Worm (Caenorhabditis elegans) whole organism, L1 larva: ENCODE data around the gene D1054.18.
A peak's percentile ranks its signal among the peaks of the same experiment; 100 is the strongest.

Experiments used
- Y116A8C.19 ChIP-seq: sonication (generic microtip); optimal IDR thresholded peaks from 2 replicates; lab custom pipeline; 2016; ENCODE audit warnings: missing compliant biosample characterization, missing genetic modification characterization, borderline replicate concordance
- blmp-1 ChIP-seq: fragments of 150-350 bp; optimal IDR thresholded peaks from 2 replicates; lab custom pipeline; 2014; ENCODE audit warnings: missing biosample characterization, missing genetic modification characterization
- ceh-8 ChIP-seq: fragments of 200-800 bp; sonication (Bioruptor generic); optimal IDR thresholded peaks from 2 replicates; lab custom pipeline; 2018; ENCODE audit warnings: mild to moderate bottlenecking, missing genetic modification characterization, moderate library complexity, missing compliant biosample characterization
- ceh-88 ChIP-seq: fragments of 200-800 bp; sonication (Bioruptor generic); IDR thresholded peaks from 2 replicates; pipeline ENCODE4 v1.3.6; 2022; ENCODE audit warnings: missing genetic modification characterization, missing compliant biosample characterization
- dpl-1 ChIP-seq, 3 experiments: fragments of 150-350 bp in 2 of 3; sonication (generic microtip) in 1 of 3; optimal IDR thresholded peaks; 2 replicates each; lab custom pipeline; 2014 to 2017; ENCODE audit warnings: missing biosample characterization in 3 of 3, missing genetic modification characterization in 3 of 3, missing genetic modification reagents in 3 of 3
- efl-1 ChIP-seq, 4 experiments: fragments of 150-350 bp; optimal IDR thresholded peaks in 3 of 4; peaks in 1 of 4; 1 replicate in 1 of 4; 2 replicates in 3 of 4; lab custom pipeline; 2014; ENCODE audit warnings: missing biosample characterization in 2 of 4, missing genetic modification characterization in 2 of 4, missing genetic modification reagents in 2 of 4
- efl-3 ChIP-seq: fragments of 200-800 bp; sonication (Bioruptor generic); optimal IDR thresholded peaks from 2 replicates; lab custom pipeline; 2018; ENCODE audit warnings: mild to moderate bottlenecking, missing genetic modification characterization, missing compliant biosample characterization
- egl-13 ChIP-seq: sonication (generic microtip); optimal IDR thresholded peaks from 2 replicates; lab custom pipeline; 2016; ENCODE audit warnings: missing genotype, missing genetic modification reagents, missing genetic modification characterization, missing compliant biosample characterization
- egl-27 ChIP-seq, 2 experiments: fragments of 150-350 bp in 1 of 2; sonication (generic microtip); optimal IDR thresholded peaks; 3 replicates each; lab custom pipeline; 2017 to 2018; ENCODE audit warnings: missing biosample characterization in 2 of 2, missing genetic modification characterization in 2 of 2, missing genetic modification reagents in 2 of 2
- elt-2 ChIP-seq: sonication (generic microtip); optimal IDR thresholded peaks from 2 replicates; lab custom pipeline; 2016; ENCODE audit warnings: missing genetic modification characterization, mild to moderate bottlenecking, inconsistent platforms, missing compliant biosample characterization, missing genetic modification reagents
- elt-3 ChIP-seq, 6 experiments: fragments of 150-350 bp in 1 of 6; sonication (generic microtip); optimal IDR thresholded peaks; 2 replicates each; lab custom pipeline; 2017 to 2018; ENCODE audit warnings: missing biosample characterization in 6 of 6, missing genetic modification characterization in 6 of 6, inconsistent platforms in 1 of 6
- hpl-2 ChIP-seq: fragments of 150-350 bp; optimal IDR thresholded peaks from 2 replicates; lab custom pipeline; 2014; ENCODE audit warnings: missing biosample characterization, missing genetic modification reagents, missing genetic modification characterization
- irx-1 ChIP-seq: sonication (generic microtip); optimal IDR thresholded peaks from 2 replicates; lab custom pipeline; 2016; ENCODE audit warnings: missing genetic modification characterization, missing compliant biosample characterization
- lin-14 ChIP-seq: fragments of 200-800 bp; sonication (Bioruptor generic); optimal IDR thresholded peaks from 2 replicates; lab custom pipeline; 2018; ENCODE audit warnings: mild to moderate bottlenecking, missing genetic modification characterization, moderate library complexity, missing compliant biosample characterization
- lin-35 ChIP-seq, 2 experiments: fragments of 150-350 bp; optimal IDR thresholded peaks; 2 replicates each; lab custom pipeline; 2014; ENCODE audit warnings: missing biosample characterization in 2 of 2, missing genetic modification characterization in 2 of 2, missing genetic modification reagents in 2 of 2
- lin-39 ChIP-seq: fragments of 150-350 bp; optimal IDR thresholded peaks from 2 replicates; lab custom pipeline; 2014; ENCODE audit warnings: missing biosample characterization, missing genetic modification reagents, missing genetic modification characterization
- mab-9 ChIP-seq: fragments of 200-800 bp; sonication (Bioruptor generic); IDR thresholded peaks from 2 replicates; pipeline ENCODE4 v1.3.6; 2022; ENCODE audit warnings: missing genetic modification reagents, missing genetic modification characterization, missing compliant biosample characterization
- mdl-1 ChIP-seq, 2 experiments: fragments of 150-350 bp; optimal IDR thresholded peaks; 2 replicates each; lab custom pipeline; 2014 to 2017; ENCODE audit warnings: missing biosample characterization in 2 of 2, missing genetic modification characterization in 2 of 2, inconsistent platforms in 1 of 2
- nhr-20 ChIP-seq: sonication (generic microtip); optimal IDR thresholded peaks from 2 replicates; lab custom pipeline; 2016; ENCODE audit warnings: mild to moderate bottlenecking, missing genetic modification characterization, missing compliant biosample characterization
- nhr-71 ChIP-seq: sonication (generic microtip); optimal IDR thresholded peaks from 2 replicates; lab custom pipeline; 2016; ENCODE audit warnings: mild to moderate bottlenecking, missing genetic modification characterization, moderate library complexity, missing compliant biosample characterization
- nhr-76 ChIP-seq: sonication (generic microtip); optimal IDR thresholded peaks from 2 replicates; lab custom pipeline; 2017; ENCODE audit warnings: missing biosample characterization, missing genetic modification characterization
- nhr-84 ChIP-seq: sonication (generic microtip); optimal IDR thresholded peaks from 2 replicates; lab custom pipeline; 2017; ENCODE audit warnings: missing biosample characterization, missing genetic modification characterization
- nhr-85 ChIP-seq: sonication (generic microtip); peaks from one replicate; lab custom pipeline; 2016; ENCODE audit warnings: missing genetic modification characterization, inconsistent platforms, missing compliant biosample characterization
- nhr-90 ChIP-seq: sonication (generic microtip); optimal IDR thresholded peaks from 2 replicates; lab custom pipeline; 2016; ENCODE audit warnings: mild to moderate bottlenecking, missing genetic modification characterization, missing compliant biosample characterization; ENCODE audit not compliant: poor library complexity
- pag-3 ChIP-seq: sonication (generic microtip); optimal IDR thresholded peaks from 2 replicates; lab custom pipeline; 2017; ENCODE audit warnings: missing genetic modification characterization, mild to moderate bottlenecking, missing compliant biosample characterization, antibody characterized with exemption, borderline replicate concordance; ENCODE audit not compliant: insufficient read depth
- pax-3 ChIP-seq: fragments of 200-800 bp; sonication (Bioruptor generic); optimal IDR thresholded peaks from 2 replicates; lab custom pipeline; 2018; ENCODE audit warnings: mild to moderate bottlenecking, missing genetic modification characterization, moderate library complexity, missing compliant biosample characterization
- pqm-1 ChIP-seq: sonication (generic microtip); optimal IDR thresholded peaks from 3 replicates; lab custom pipeline; 2017; ENCODE audit warnings: missing biosample characterization, missing genetic modification characterization
- rnt-1 ChIP-seq: sonication (generic microtip); optimal IDR thresholded peaks from 2 replicates; lab custom pipeline; 2016; ENCODE audit warnings: mild to moderate bottlenecking, missing genetic modification characterization, moderate library complexity, missing compliant biosample characterization
- sox-4 ChIP-seq: sonication (generic microtip); optimal IDR thresholded peaks from 2 replicates; lab custom pipeline; 2016; ENCODE audit warnings: missing genetic modification characterization, missing compliant biosample characterization
- sup-37 ChIP-seq: fragments of 200-800 bp; sonication (Bioruptor generic); optimal IDR thresholded peaks from 2 replicates; lab custom pipeline; 2018; ENCODE audit warnings: mild to moderate bottlenecking, missing genetic modification characterization, missing compliant biosample characterization
- swsn-7 ChIP-seq: sonication (generic microtip); optimal IDR thresholded peaks from 2 replicates; lab custom pipeline; 2016; ENCODE audit warnings: missing genetic modification characterization, missing compliant biosample characterization
- tbx-2 ChIP-seq: sonication (generic microtip); optimal IDR thresholded peaks from 2 replicates; lab custom pipeline; 2016; ENCODE audit warnings: missing genetic modification characterization, missing compliant biosample characterization
- tlp-1 ChIP-seq: fragments of 150-350 bp; optimal IDR thresholded peaks from 2 replicates; lab custom pipeline; 2014; ENCODE audit warnings: missing biosample characterization, missing genetic modification characterization
- unc-130 ChIP-seq: fragments of 150-350 bp; optimal IDR thresholded peaks from 2 replicates; lab custom pipeline; 2017; ENCODE audit warnings: missing biosample characterization, missing genetic modification characterization, inconsistent platforms
- unc-62 ChIP-seq: fragments of 150-350 bp; optimal IDR thresholded peaks from 2 replicates; lab custom pipeline; 2014; ENCODE audit warnings: missing biosample characterization, missing genetic modification reagents, missing genetic modification characterization
- unc-86 ChIP-seq: sonication (generic microtip); optimal IDR thresholded peaks from 2 replicates; lab custom pipeline; 2016; ENCODE audit warnings: missing genetic modification characterization, missing compliant biosample characterization
- unc-98 ChIP-seq: fragments of 200-800 bp; sonication (Bioruptor generic); IDR thresholded peaks from 2 replicates; pipeline ENCODE4 v1.3.6; 2022; ENCODE audit warnings: missing genetic modification characterization, missing compliant biosample characterization

Gene D1054.18

ce11 chrV:10801154-10801553, at the start of gene D1054.18:
Gene D1054.18, minus strand, starts transcription at chrV:10801198.
- no peak for TF ChIP-seq nhr-76 (tag; lab: Kevin White, UChicago)
- TF ChIP-seq hpl-2 (GFP tag; lab: Kevin White, UChicago): no peak
- no peak for TF ChIP-seq unc-62 (GFP tag; lab: Kevin White, UChicago)
- TF ChIP-seq lin-35 (GFP tag; optimal IDR thresholded peaks at IDR 0.05; lab: Kevin White, UChicago): peak in 1 of 2 experiments; percentile 28
- peak; percentile 12 for TF ChIP-seq nhr-90 (tag; lab: Kevin White, UChicago)
- TF ChIP-seq nhr-20 (tag; lab: Kevin White, UChicago): peak; percentile 0
- peak in 1 of 2 experiments; percentile 15 for TF ChIP-seq mdl-1 (tag; optimal IDR thresholded peaks at IDR 0.05; lab: Kevin White, UChicago)
- no peak for TF ChIP-seq efl-3 (GFP tag; lab: Kevin White, UChicago)
- no peak for TF ChIP-seq sox-4 (tag; lab: Kevin White, UChicago)
- TF ChIP-seq swsn-7: no peak
- no peak for TF ChIP-seq blmp-1 (tag; lab: Kevin White, UChicago)
- TF ChIP-seq pqm-1 (tag; lab: Kevin White, UChicago): peak; percentile 59
- no peak for TF ChIP-seq efl-1 (optimal IDR thresholded peaks at IDR 0.05; lab: Kevin White, UChicago)
- peak in 1 of 2 experiments; percentile 75 for TF ChIP-seq efl-1 (GFP tag; optimal IDR thresholded peaks at IDR 0.05 in 1 of 2; lab: Kevin White, UChicago)
- TF ChIP-seq tbx-2 (tag; lab: Kevin White, UChicago): no peak
- TF ChIP-seq tlp-1 (tag; lab: Kevin White, UChicago): no peak
- no peak for TF ChIP-seq Y116A8C.19 (tag; lab: Kevin White, UChicago)
- TF ChIP-seq unc-98 (GFP tag; lab: Robert Waterston, UW): no peak
- no peak for TF ChIP-seq mab-9 (GFP tag; lab: Robert Waterston, UW)
- TF ChIP-seq elt-2 (tag; lab: Kevin White, UChicago): peak; percentile 94
- no peak for TF ChIP-seq nhr-85 (tag; lab: Kevin White, UChicago)
- TF ChIP-seq sup-37: no peak
- peak; percentile 25 for TF ChIP-seq nhr-71 (tag; lab: Kevin White, UChicago)
- TF ChIP-seq nhr-84 (tag; lab: Kevin White, UChicago): no peak
- TF ChIP-seq dpl-1 (GFP tag; optimal IDR thresholded peaks at IDR 0.05; lab: Kevin White, UChicago): no peak
- TF ChIP-seq unc-130: no peak
- TF ChIP-seq lin-39: no peak

DNA sequence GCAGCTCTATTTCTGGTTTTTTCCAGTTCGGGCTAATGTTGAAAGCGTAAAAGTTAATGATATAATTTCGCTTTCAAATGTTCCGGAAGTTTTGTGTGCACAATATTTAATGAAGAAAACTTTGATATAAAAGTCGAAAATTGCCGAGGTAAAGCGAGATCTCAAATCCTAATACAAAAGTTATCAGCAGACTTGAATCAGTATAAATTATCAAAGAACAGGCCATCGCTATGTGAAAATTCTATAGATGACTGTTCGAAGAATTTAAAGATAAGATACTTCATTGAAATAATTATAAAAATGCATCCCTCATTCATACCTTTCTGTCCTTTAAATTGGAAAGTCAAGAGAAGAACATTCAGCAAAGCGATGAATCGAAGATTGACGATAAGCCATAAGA, 45.9 kb upstream of the D1054.18 start, which contains the start of gene C29A12.6:
Gene C29A12.6 (plus strand): TSS at position 301 of the 400 bp plus-strand sequence.
- TF ChIP-seq egl-13 (tag; lab: Kevin White, UChicago): no peak
- TF ChIP-seq nhr-20 (tag; lab: Kevin White, UChicago): no peak
- TF ChIP-seq egl-27 (tag; optimal IDR thresholded peaks at IDR 0.05; lab: Kevin White, UChicago): no peak
- TF ChIP-seq unc-86: no peak
- no peak for TF ChIP-seq pax-3 (tag; lab: Kevin White, UChicago)
- no peak for TF ChIP-seq pag-3 (tag; lab: Kevin White, UChicago)
- TF ChIP-seq, all 84 proteins: peak for 0

DNA sequence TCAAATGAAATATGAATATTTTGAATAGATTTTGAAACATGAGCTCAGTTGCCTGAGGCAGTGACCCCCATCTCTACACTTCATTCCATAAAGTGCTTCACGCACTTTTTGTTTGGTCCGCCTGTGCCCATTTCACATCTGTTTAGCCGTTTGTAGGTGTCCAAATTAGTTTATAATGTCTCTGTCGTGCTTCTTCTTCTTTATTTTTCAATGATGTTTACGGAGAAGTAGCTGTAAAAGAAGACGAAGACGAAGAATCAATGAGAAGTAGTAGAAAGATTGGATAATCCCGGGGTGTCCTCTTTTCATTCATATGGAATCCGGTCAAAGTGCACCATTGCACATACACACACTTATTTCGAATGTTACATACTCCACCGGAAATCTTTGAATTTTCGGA, 38.4 kb upstream of the D1054.18 start:
- no peak for TF ChIP-seq ceh-88 (GFP tag; lab: Robert Waterston, UW)
- TF ChIP-seq lin-14: peak; percentile 8

DNA sequence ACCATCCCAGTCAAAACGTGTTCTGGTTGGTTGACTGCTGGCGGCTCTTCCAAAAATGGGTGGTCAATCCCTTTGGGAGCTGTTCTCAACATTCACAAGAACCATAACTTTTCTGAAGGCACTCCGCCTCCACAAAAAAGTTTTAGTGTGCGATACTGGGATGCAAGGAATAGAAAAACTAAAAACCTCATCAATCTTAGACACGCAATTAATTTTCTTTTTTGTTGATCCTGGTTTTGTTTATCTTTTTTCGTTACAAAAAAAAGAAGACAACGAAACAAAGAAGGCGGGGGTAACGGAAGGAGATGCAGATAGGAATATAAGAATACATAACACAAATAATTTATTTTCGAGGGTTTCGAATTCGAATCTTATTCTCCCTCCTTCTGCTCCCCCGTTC, 37.2 kb upstream of the D1054.18 start:
- TF ChIP-seq lin-14: peak; percentile 27
- TF ChIP-seq nhr-84 (tag; lab: Kevin White, UChicago): no peak
- no peak for TF ChIP-seq ceh-8 (GFP tag; lab: Kevin White, UChicago)
- no peak for TF ChIP-seq efl-1 (optimal IDR thresholded peaks at IDR 0.05; lab: Kevin White, UChicago)
- TF ChIP-seq efl-1 (GFP tag; optimal IDR thresholded peaks at IDR 0.05 in 1 of 2; lab: Kevin White, UChicago): no peak
- TF ChIP-seq rnt-1 (tag; lab: Kevin White, UChicago): no peak
- TF ChIP-seq elt-3 (tag; optimal IDR thresholded peaks at IDR 0.05; lab: Kevin White, UChicago): no peak
- no peak for TF ChIP-seq irx-1 (tag; lab: Kevin White, UChicago)
